Worm (Caenorhabditis elegans) whole organism, late embryonic: ENCODE results near the gene H12D21.6.

Experiments used
- C08G9.2 ChIP-seq: sonication (generic microtip); optimal IDR thresholded peaks from 2 replicates; lab custom pipeline; 2016; ENCODE audit warnings: mild to moderate bottlenecking, missing genetic modification characterization, moderate library complexity, missing compliant biosample characterization
- K09A11.1 ChIP-seq: sonication (generic microtip); optimal IDR thresholded peaks from 2 replicates; lab custom pipeline; 2017; ENCODE audit warnings: antibody characterized with exemption, mild to moderate bottlenecking, missing genetic modification characterization, missing compliant biosample characterization; ENCODE audit not compliant: insufficient read depth
- Y22D7AL.16 ChIP-seq: sonication (generic microtip); optimal IDR thresholded peaks from 2 replicates; lab custom pipeline; 2016; ENCODE audit warnings: missing genetic modification characterization, missing compliant biosample characterization
- ceh-14 ChIP-seq: sonication (generic microtip); optimal IDR thresholded peaks from 2 replicates; lab custom pipeline; 2016; ENCODE audit warnings: missing genotype, missing genetic modification characterization, missing compliant biosample characterization
- ceh-18 ChIP-seq: sonication (generic microtip); optimal IDR thresholded peaks from 2 replicates; lab custom pipeline; 2016; ENCODE audit warnings: missing genetic modification characterization, missing compliant biosample characterization
- ceh-19 ChIP-seq: fragments of 200-800 bp; sonication (Bioruptor generic); optimal IDR thresholded peaks from 2 replicates; lab custom pipeline; 2018; ENCODE audit warnings: mild to moderate bottlenecking, missing genetic modification characterization, missing compliant biosample characterization
- ceh-22 ChIP-seq: sonication (generic microtip); optimal IDR thresholded peaks from 2 replicates; lab custom pipeline; 2017; ENCODE audit warnings: missing biosample characterization, missing genetic modification characterization
- ceh-24 ChIP-seq: sonication (generic microtip); optimal IDR thresholded peaks from 2 replicates; lab custom pipeline; 2016; ENCODE audit warnings: mild to moderate bottlenecking, missing genetic modification characterization, missing compliant biosample characterization
- ceh-30 ChIP-seq: fragments of 150-350 bp; optimal IDR thresholded peaks from 2 replicates; lab custom pipeline; 2014; ENCODE audit warnings: missing biosample characterization, missing genetic modification characterization
- ceh-31 ChIP-seq: sonication (generic microtip); optimal IDR thresholded peaks from 2 replicates; lab custom pipeline; 2016; ENCODE audit warnings: missing genetic modification characterization, missing compliant biosample characterization
- ceh-34 ChIP-seq: sonication (generic microtip); optimal IDR thresholded peaks from 2 replicates; lab custom pipeline; 2016; ENCODE audit warnings: mild to moderate bottlenecking, missing genetic modification characterization, missing compliant biosample characterization
- ceh-45 ChIP-seq: fragments of 200-800 bp; sonication (Bioruptor generic); IDR thresholded peaks from 2 replicates; pipeline ENCODE4 v1.3.6; 2022; ENCODE audit warnings: missing genetic modification reagents, missing genetic modification characterization, missing compliant biosample characterization
- ceh-9 ChIP-seq: sonication (generic microtip); optimal IDR thresholded peaks from 2 replicates; lab custom pipeline; 2016; ENCODE audit warnings: mild to moderate bottlenecking, missing genetic modification characterization, inconsistent platforms, missing compliant biosample characterization
- che-1 ChIP-seq: sonication (generic microtip); optimal IDR thresholded peaks from 2 replicates; lab custom pipeline; 2016; ENCODE audit warnings: mild to moderate bottlenecking, missing genetic modification characterization, missing compliant biosample characterization
- dmd-4 ChIP-seq: sonication (generic microtip); optimal IDR thresholded peaks from 2 replicates; lab custom pipeline; 2016; ENCODE audit warnings: borderline replicate concordance, missing genetic modification characterization, missing compliant biosample characterization
- elt-4 ChIP-seq: sonication (generic microtip); optimal IDR thresholded peaks from 2 replicates; lab custom pipeline; 2016; ENCODE audit warnings: missing genetic modification characterization, missing compliant biosample characterization
- eyg-1 ChIP-seq: sonication (generic microtip); optimal IDR thresholded peaks from 2 replicates; lab custom pipeline; 2016; ENCODE audit warnings: missing genotype, missing genetic modification characterization, missing compliant biosample characterization
- fax-1 ChIP-seq: sonication (generic microtip); optimal IDR thresholded peaks from 2 replicates; lab custom pipeline; 2016; ENCODE audit warnings: missing genotype, missing genetic modification characterization, missing compliant biosample characterization
- fkh-10 ChIP-seq: fragments of 150-350 bp; optimal IDR thresholded peaks from 2 replicates; lab custom pipeline; 2014; ENCODE audit warnings: missing biosample characterization, missing genetic modification reagents, missing genetic modification characterization
- fkh-6 ChIP-seq: sonication (generic microtip); optimal IDR thresholded peaks from 2 replicates; lab custom pipeline; 2016; ENCODE audit warnings: missing genetic modification characterization, missing compliant biosample characterization
- hlh-15 ChIP-seq: sonication (generic microtip); optimal IDR thresholded peaks from 2 replicates; lab custom pipeline; 2016; ENCODE audit warnings: missing genetic modification characterization, missing compliant biosample characterization
- hlh-30 ChIP-seq: sonication (generic microtip); optimal IDR thresholded peaks from 2 replicates; lab custom pipeline; 2017; ENCODE audit warnings: antibody characterized with exemption, missing genetic modification characterization, missing compliant biosample characterization; ENCODE audit not compliant: insufficient read depth
- hlh-6 ChIP-seq: sonication (generic microtip); optimal IDR thresholded peaks from 2 replicates; lab custom pipeline; 2016; ENCODE audit warnings: missing genotype, missing genetic modification characterization, missing compliant biosample characterization
- hlh-8 ChIP-seq: sonication (generic microtip); optimal IDR thresholded peaks from 2 replicates; lab custom pipeline; 2016; ENCODE audit warnings: missing genotype, missing genetic modification characterization, missing compliant biosample characterization
- lim-6 ChIP-seq: sonication (generic microtip); optimal IDR thresholded peaks from 2 replicates; lab custom pipeline; 2016; ENCODE audit warnings: missing genetic modification characterization, missing compliant biosample characterization
- lin-11 ChIP-seq: fragments of 200-800 bp; sonication (Bioruptor generic); optimal IDR thresholded peaks from 2 replicates; lab custom pipeline; 2018; ENCODE audit warnings: mild to moderate bottlenecking, missing genetic modification characterization, missing compliant biosample characterization
- madf-2 ChIP-seq: sonication (generic microtip); optimal IDR thresholded peaks from 2 replicates; lab custom pipeline; 2017; ENCODE audit warnings: missing genetic modification characterization, missing compliant biosample characterization
- mec-3 ChIP-seq: sonication (generic microtip); optimal IDR thresholded peaks from 2 replicates; lab custom pipeline; 2016; ENCODE audit warnings: borderline replicate concordance, missing genetic modification characterization, missing compliant biosample characterization
- nfya-1 ChIP-seq: sonication (generic microtip); optimal IDR thresholded peaks from 2 replicates; lab custom pipeline; 2017; ENCODE audit warnings: missing genetic modification characterization, mild to moderate bottlenecking, missing compliant biosample characterization, antibody characterized with exemption, moderate library complexity
- nhr-11 ChIP-seq: fragments of 150-350 bp; optimal IDR thresholded peaks from 2 replicates; lab custom pipeline; 2014; ENCODE audit warnings: missing biosample characterization, missing genetic modification characterization
- npax-4 ChIP-seq: sonication (generic microtip); optimal IDR thresholded peaks from 2 replicates; lab custom pipeline; 2016; ENCODE audit warnings: missing genetic modification characterization, missing compliant biosample characterization
- pag-3 ChIP-seq: sonication (generic microtip); optimal IDR thresholded peaks from 2 replicates; lab custom pipeline; 2016; ENCODE audit warnings: missing compliant biosample characterization, missing genetic modification characterization, borderline replicate concordance
- pat-9 ChIP-seq: fragments of 200-800 bp; sonication (Bioruptor generic); optimal IDR thresholded peaks from 2 replicates; lab custom pipeline; 2018; ENCODE audit warnings: mild to moderate bottlenecking, missing genetic modification characterization, moderate library complexity, missing compliant biosample characterization
- pha-2 ChIP-seq: sonication (generic microtip); optimal IDR thresholded peaks from 2 replicates; lab custom pipeline; 2017; ENCODE audit warnings: mild to moderate bottlenecking, missing genetic modification characterization, missing compliant biosample characterization
- pqm-1 ChIP-seq: sonication (generic microtip); optimal IDR thresholded peaks from 2 replicates; lab custom pipeline; 2016; ENCODE audit warnings: missing genetic modification characterization, missing compliant biosample characterization
- sox-4 ChIP-seq: sonication (generic microtip); optimal IDR thresholded peaks from 2 replicates; lab custom pipeline; 2017; ENCODE audit warnings: mild to moderate bottlenecking, missing genetic modification characterization, inconsistent platforms, missing compliant biosample characterization
- syd-9 ChIP-seq: sonication (generic microtip); optimal IDR thresholded peaks from 2 replicates; lab custom pipeline; 2016; ENCODE audit warnings: mild to moderate bottlenecking, missing genetic modification characterization, moderate library complexity, missing compliant biosample characterization
- tbx-7 ChIP-seq: sonication (generic microtip); optimal IDR thresholded peaks from 2 replicates; lab custom pipeline; 2016; ENCODE audit warnings: missing genotype, missing genetic modification characterization, missing compliant biosample characterization
- unc-42 ChIP-seq: sonication (generic microtip); optimal IDR thresholded peaks from 2 replicates; lab custom pipeline; 2016; ENCODE audit warnings: missing genotype, missing genetic modification characterization, missing compliant biosample characterization
- unc-55 ChIP-seq: sonication (generic microtip); optimal IDR thresholded peaks from 2 replicates; lab custom pipeline; 2017; ENCODE audit warnings: missing biosample characterization, missing genetic modification reagents, missing genetic modification characterization
- ztf-16 ChIP-seq: sonication (generic microtip); optimal IDR thresholded peaks from 2 replicates; lab custom pipeline; 2017; ENCODE audit warnings: missing genetic modification characterization, missing compliant biosample characterization

H12D21.6 gene

ce11 chrV:14930168-14930567, 32.5 kb upstream of the H12D21.6 start:
- TF ChIP-seq tbx-7 (tag; lab: Kevin White, UChicago) (no peak), ceh-31 (tag; lab: Kevin White, UChicago) (peak; percentile 25), unc-42 (tag; lab: Kevin White, UChicago) (peak; percentile 39), unc-55 (GFP tag; lab: Kevin White, UChicago) (no peak), lin-11 (tag; lab: Kevin White, UChicago) (no peak), K09A11.1 (no peak), fkh-6 (tag; lab: Kevin White, UChicago) (no peak), ceh-19 (GFP tag; lab: Kevin White, UChicago) (no peak), npax-4 (no peak), hlh-15 (no peak), eyg-1 (tag; lab: Kevin White, UChicago) (no peak), hlh-8 (tag; lab: Kevin White, UChicago) (no peak), nfya-1 (tag; lab: Kevin White, UChicago) (peak; percentile 11), ceh-18 (tag; lab: Kevin White, UChicago) (peak; percentile 7)

ce11 chrV:14928248-14928647, 30.6 kb upstream of the H12D21.6 start, which contains the start of gene srg-55:
TSS of gene srg-55 (minus strand) at chrV:14928348.
- TF ChIP-seq ceh-45 (GFP tag; lab: Robert Waterston, UW): no peak
- no peak for TF ChIP-seq ceh-30 (tag; lab: Kevin White, UChicago)
- TF ChIP-seq lin-11 (tag; lab: Kevin White, UChicago): no peak
- no peak for TF ChIP-seq tbx-7 (tag; lab: Kevin White, UChicago)
- TF ChIP-seq ceh-9: no peak

- TF ChIP-seq elt-4 (tag; lab: Kevin White, UChicago): no peak
- TF ChIP-seq unc-42 (tag; lab: Kevin White, UChicago): no peak
Observed at ce11 chrV:14924104-14924503, 26.5 kb upstream of the H12D21.6 start, which contains the start of gene srg-54. TSS of gene srg-54 (minus strand) at chrV:14924204.

- TF ChIP-seq hlh-8 (tag; lab: Kevin White, UChicago) (no peak), ceh-18 (tag; lab: Kevin White, UChicago) (no peak), ceh-31 (tag; lab: Kevin White, UChicago) (no peak), fax-1 (tag; lab: Kevin White, UChicago) (no peak), ceh-14 (tag; lab: Kevin White, UChicago) (no peak), che-1 (tag; lab: Kevin White, UChicago) (no peak), madf-2 (tag; lab: Kevin White, UChicago) (no peak), ceh-22 (tag; lab: Kevin White, UChicago) (no peak), ceh-30 (tag; lab: Kevin White, UChicago) (no peak), pha-2 (tag; lab: Kevin White, UChicago) (no peak), ztf-16 (tag; lab: Kevin White, UChicago) (no peak), hlh-30 (tag; lab: Kevin White, UChicago) (no peak), dmd-4 (tag; lab: Kevin White, UChicago) (no peak)
Observed at ce11 chrV:14921509-14921908, 23.9 kb upstream of the H12D21.6 start, which contains the start of gene zmp-4. TSS of gene zmp-4 (minus strand) at chrV:14921609.

ce11 chrV:14915599-14915998, 18.0 kb upstream of the H12D21.6 start, which contains the start of gene H12D21.11:
TSS of gene H12D21.11 (plus strand) at chrV:14915899.
- TF ChIP-seq pag-3 (tag; lab: Kevin White, UChicago) (no peak), hlh-6 (tag; lab: Kevin White, UChicago) (no peak), hlh-30 (tag; lab: Kevin White, UChicago) (no peak), C08G9.2 (tag; lab: Kevin White, UChicago) (no peak), fkh-10 (GFP tag; lab: Kevin White, UChicago) (no peak), elt-4 (tag; lab: Kevin White, UChicago) (no peak), nfya-1 (tag; lab: Kevin White, UChicago) (no peak), syd-9 (tag; lab: Kevin White, UChicago) (no peak), ceh-18 (tag; lab: Kevin White, UChicago) (no peak), lim-6 (no peak), tbx-7 (tag; lab: Kevin White, UChicago) (no peak), pat-9 (no peak), nhr-11 (tag; lab: Kevin White, UChicago) (no peak), sox-4 (no peak), pqm-1 (tag; lab: Kevin White, UChicago) (no peak), Y22D7AL.16 (tag; lab: Kevin White, UChicago) (no peak), mec-3 (tag; lab: Kevin White, UChicago) (no peak), ceh-34 (tag; lab: Kevin White, UChicago) (no peak), hlh-15 (no peak), ceh-24 (tag; lab: Kevin White, UChicago) (no peak)
- TF ChIP-seq, all 69 proteins: peak for 0
